Worm (Caenorhabditis elegans): ENCODE measurements around the gene imp-2.

DNA sequence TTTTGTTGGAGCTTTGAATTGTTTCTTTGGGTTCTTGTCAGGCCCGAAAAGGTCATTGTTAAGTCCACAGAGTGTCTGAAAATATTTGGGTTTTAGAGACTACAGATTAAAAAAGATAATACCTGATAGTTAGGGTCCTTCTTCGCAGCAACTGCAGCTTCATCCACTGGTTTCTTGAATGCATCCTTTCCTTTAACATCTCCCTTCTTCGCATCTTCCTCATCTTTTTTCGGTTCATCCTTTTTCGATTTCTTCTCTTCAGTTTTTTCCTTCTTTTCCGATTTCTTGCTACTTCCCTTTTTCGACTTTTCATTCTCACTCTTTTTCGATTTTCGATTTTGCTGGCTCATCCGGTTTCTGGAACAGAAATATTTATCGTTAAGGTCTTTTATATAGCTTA lies 15.2 kb downstream of the imp-2 start:
- TF ChIP-seq ceh-82 (tag; optimal IDR thresholded peaks at IDR 0.05) (no peak), zag-1 (tag; optimal IDR thresholded peaks at IDR 0.05) (no peak), lsy-2 (tag; optimal IDR thresholded peaks at IDR 0.05) (no peak), lin-39 (tag; optimal IDR thresholded peaks at IDR 0.05) (no peak), madf-5 (GFP tag; IDR thresholded peaks at IDR 0.05) (no peak), dpl-1 (GFP tag; optimal IDR thresholded peaks at IDR 0.05) (no peak), nhr-11 (tag; optimal IDR thresholded peaks at IDR 0.05) (no peak), ama-1 (optimal IDR thresholded peaks at IDR 0.05) (no peak), nhr-6 (tag; optimal IDR thresholded peaks at IDR 0.05) (no peak), hlh-30 (tag; optimal IDR thresholded peaks at IDR 0.05; ENCODE audit: insufficient read depth) (no peak)
